Fruit fly (Drosophila melanogaster): Measurements from ENCODE around the gene CG32473.

DNA sequence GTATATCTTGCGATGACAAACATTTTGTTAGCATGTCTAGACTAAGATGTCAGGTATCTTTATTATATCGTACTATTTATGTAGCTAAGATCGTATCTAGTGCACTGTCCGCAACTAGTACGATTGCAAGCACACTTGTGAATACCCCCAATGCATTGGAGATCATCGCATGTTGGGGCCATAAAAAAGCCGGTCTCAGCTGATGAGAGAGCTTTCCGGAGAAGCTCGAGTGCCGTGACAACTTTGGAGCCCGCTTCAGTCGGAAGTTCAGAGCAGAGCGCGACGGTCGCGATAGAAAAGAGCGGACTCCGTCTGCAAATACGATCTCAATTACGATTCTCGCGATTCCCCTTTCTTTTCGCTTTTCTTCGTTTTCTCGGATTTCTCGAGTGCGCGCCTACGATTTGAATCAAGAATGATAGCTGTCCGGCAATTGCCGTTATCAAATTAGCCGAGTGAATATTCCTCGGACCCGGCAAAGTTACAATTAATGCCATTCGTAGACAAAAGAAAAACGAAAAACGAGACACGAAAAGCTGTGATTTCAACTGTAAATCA, 2.1 kb downstream of the CG32473 start:
- TF ChIP-seq CG8478 (optimal IDR thresholded peaks at IDR 0.05) (no peak), CTCF (optimal IDR thresholded peaks at IDR 0.05) (no peak)
